Fruit fly (Drosophila melanogaster): ENCODE measurements around the gene CG4098.
A peak's percentile ranks its signal among the peaks of the same experiment; 100 is the strongest.

The CG4098 gene

dm6 chr3L:16574307-16574946 lies 34.7 kb downstream of the CG4098 start, which contains the start of gene mbf1 (continued):
- peak; percentile 66 for TF ChIP-seq Scr (GFP tag; IDR thresholded peaks at IDR 0.05; ENCODE audit: partially characterized antibody)
- peak; percentile 73 for TF ChIP-seq grn (GFP tag; optimal IDR thresholded peaks at IDR 0.05)
- no peak for TF ChIP-seq CG2199 (GFP tag; IDR thresholded peaks at IDR 0.05)
- TF ChIP-seq CG30403 (GFP tag; optimal IDR thresholded peaks at IDR 0.05): peak; percentile 27
- TF ChIP-seq Pdp1 (GFP tag; optimal IDR thresholded peaks at IDR 0.05): peak in 1 of 2 experiments; percentile 39
- peak; percentile 88 for TF ChIP-seq Sin3A (optimal IDR thresholded peaks at IDR 0.05)
- TF ChIP-seq BEAF-32 (GFP tag; optimal IDR thresholded peaks at IDR 0.05): peak; percentile 75
- TF ChIP-seq Dbx (GFP tag; IDR thresholded peaks at IDR 0.05): 0 out of 3 replicates have a peak, but pooled peaks have one; percentile 14
- TF ChIP-seq CG2129 (GFP tag; IDR thresholded peaks at IDR 0.05; ENCODE audit: partially characterized antibody): no peak
- TF ChIP-seq Lhr (GFP tag; optimal IDR thresholded peaks at IDR 0.05): peak; percentile 50
- peak; percentile 31 for TF ChIP-seq tin (GFP tag; optimal IDR thresholded peaks at IDR 0.05)
- peak; percentile 44 for TF ChIP-seq CG2120 (GFP tag; optimal IDR thresholded peaks at IDR 0.05)
- TF ChIP-seq nmo (GFP tag; optimal IDR thresholded peaks at IDR 0.05): peak; percentile 61
- peak in 1 of 2 experiments; percentile 8 for TF ChIP-seq chif (GFP tag; optimal IDR thresholded peaks at IDR 0.05)
- peak; percentile 90 for TF ChIP-seq MESR4 (GFP tag; optimal IDR thresholded peaks at IDR 0.05)
- no peak for TF ChIP-seq dan (GFP tag; IDR thresholded peaks at IDR 0.05)
- no peak for TF ChIP-seq CG5953 (GFP tag; IDR thresholded peaks at IDR 0.05)
- TF ChIP-seq jing (GFP tag; optimal IDR thresholded peaks at IDR 0.05): no peak
- TF ChIP-seq fd3F (GFP tag; optimal IDR thresholded peaks at IDR 0.05): no peak
- TF ChIP-seq sens (GFP tag): peak; percentile 89
- no peak for TF ChIP-seq bowl (GFP tag; IDR thresholded peaks at IDR 0.05)
- no peak for TF ChIP-seq E2f1 (GFP tag; IDR thresholded peaks at IDR 0.05)
- TF ChIP-seq hbn (GFP tag; IDR thresholded peaks at IDR 0.05; ENCODE audit: partially characterized antibody): peak; percentile 49; the same call in 1 of the 2 replicates
- peak; percentile 48 for TF ChIP-seq CG3995 (GFP tag; optimal IDR thresholded peaks at IDR 0.05)
- TF ChIP-seq CG12659 (GFP tag; optimal IDR thresholded peaks at IDR 0.05): peak; percentile 80
- peak; percentile 82 for TF ChIP-seq CG2116 (GFP tag; optimal IDR thresholded peaks at IDR 0.05)
- no peak for TF ChIP-seq Max (GFP tag; optimal IDR thresholded peaks at IDR 0.05)
- TF ChIP-seq pros (GFP tag; optimal IDR thresholded peaks at IDR 0.05): no peak
- TF ChIP-seq bbx (GFP tag; IDR thresholded peaks at IDR 0.05; ENCODE audit: partially characterized antibody): peak; percentile 14
- no peak for TF ChIP-seq Tbp (GFP tag; optimal IDR thresholded peaks at IDR 0.05)
- peak; percentile 78 for TF ChIP-seq CG14710 (tag; optimal IDR thresholded peaks at IDR 0.05)
- TF ChIP-seq usp (GFP tag; optimal IDR thresholded peaks at IDR 0.05): no peak
- peak; percentile 55 for TF ChIP-seq Nf-YC (tag; optimal IDR thresholded peaks at IDR 0.05)
- TF ChIP-seq Poxn (GFP tag; IDR thresholded peaks at IDR 0.05): no peak
- TF ChIP-seq CG11504 (tag; optimal IDR thresholded peaks at IDR 0.05): peak; percentile 27
- peak; percentile 72 for TF ChIP-seq Myb (GFP tag; optimal IDR thresholded peaks at IDR 0.05)
- peak; percentile 8 for TF ChIP-seq CG33213 (GFP tag; optimal IDR thresholded peaks at IDR 0.05)
- peak; percentile 90 for TF ChIP-seq pzg (GFP tag; optimal IDR thresholded peaks at IDR 0.05)
- TF ChIP-seq zfh2 (GFP tag; optimal IDR thresholded peaks at IDR 0.05): peak; percentile 34
- TF ChIP-seq CG17186 (GFP tag; optimal IDR thresholded peaks at IDR 0.05): peak; percentile 65
- no peak for TF ChIP-seq CG2889 (GFP tag; IDR thresholded peaks at IDR 0.05)
- TF ChIP-seq Sry-δ (GFP tag; optimal IDR thresholded peaks at IDR 0.05): peak; percentile 79
- peak; percentile 29; the same call in 1 of the 3 replicates for TF ChIP-seq Doc3 (GFP tag; IDR thresholded peaks at IDR 0.05; ENCODE audit: partially characterized antibody)
- TF ChIP-seq Dll (GFP tag; IDR thresholded peaks at IDR 0.05; ENCODE audit: partially characterized antibody): peak; percentile 78
- TF ChIP-seq CG1602 (GFP tag; optimal IDR thresholded peaks at IDR 0.05): no peak
- peak; percentile 31 for TF ChIP-seq CG12104 (GFP tag; optimal IDR thresholded peaks at IDR 0.05)
- no peak for TF ChIP-seq ranshi (GFP tag; IDR thresholded peaks at IDR 0.05)
- TF ChIP-seq emc (GFP tag; optimal IDR thresholded peaks at IDR 0.05): no peak
- peak; percentile 13 for TF ChIP-seq CG13775 (GFP tag; optimal IDR thresholded peaks at IDR 0.05)
- peak; percentile 5 for TF ChIP-seq CG18011 (GFP tag; optimal IDR thresholded peaks at IDR 0.05)
